Fruit fly (Drosophila melanogaster): ENCODE data around the gene Ziz.

Ziz gene

dm6 chr2L:7530437-7531091 lies 34.5 kb upstream of the Ziz start (continued):
- TF ChIP-seq CG17912 (GFP tag; optimal IDR thresholded peaks at IDR 0.05) (peak; percentile 90), gsb (GFP tag; IDR thresholded peaks at IDR 0.05) (peak; percentile 95), dmrt99B (tag; optimal IDR thresholded peaks at IDR 0.05) (peak; percentile 99), ken (GFP tag; IDR thresholded peaks at IDR 0.05) (peak; percentile 91), Fer1 (GFP tag; optimal IDR thresholded peaks at IDR 0.05) (peak; percentile 99), fd64A (GFP tag; optimal IDR thresholded peaks at IDR 0.05) (peak; percentile 93), vvl (GFP tag; IDR thresholded peaks at IDR 0.05) (peak; percentile 98), pb (GFP tag; optimal IDR thresholded peaks at IDR 0.05) (peak; percentile 77), nerfin-2 (GFP tag; IDR thresholded peaks at IDR 0.05; ENCODE audit: partially characterized antibody) (no peak; the same call in 1 of the 2 replicates), CG2712 (tag; optimal IDR thresholded peaks at IDR 0.05) (peak; percentile 99), CG1603 (tag; optimal IDR thresholded peaks at IDR 0.05) (peak; percentile 55), CHES-1-like (GFP tag; optimal IDR thresholded peaks at IDR 0.05) (peak; percentile 77), ro (GFP tag; IDR thresholded peaks at IDR 0.05) (peak; percentile 94), aop (GFP tag; IDR thresholded peaks at IDR 0.05) (peak; percentile 65; the same call in 1 of the 2 replicates), tap (tag; optimal IDR thresholded peaks at IDR 0.05) (peak; percentile 97), Dip2 (GFP tag; IDR thresholded peaks at IDR 0.05) (peak; percentile 76; the same call in 1 of the 2 replicates), GATAe (GFP tag; conservative IDR thresholded peaks at IDR 0.05) (peak; percentile 93), CrebB (tag; optimal IDR thresholded peaks at IDR 0.05) (peak; percentile 96), maf-S (GFP tag; optimal IDR thresholded peaks at IDR 0.05) (peak; percentile 76), Pdp1 (GFP tag; optimal IDR thresholded peaks at IDR 0.05) (peak; percentile 83 to 86), Fer2 (tag; optimal IDR thresholded peaks at IDR 0.05) (peak; percentile 98), CG12299 (tag; optimal IDR thresholded peaks at IDR 0.05) (peak; percentile 99), CG1832 (GFP tag; optimal IDR thresholded peaks at IDR 0.05) (peak; percentile 93), CG11723 (GFP tag; optimal IDR thresholded peaks at IDR 0.05) (peak; percentile 97), Fer3 (tag; optimal IDR thresholded peaks at IDR 0.05) (peak; percentile 98), Awh (GFP tag; IDR thresholded peaks at IDR 0.05) (peak; percentile 93), Oli (tag; optimal IDR thresholded peaks at IDR 0.05) (peak; percentile 99), CG31224 (GFP tag; IDR thresholded peaks at IDR 0.05) (peak; percentile 91), ind (GFP tag; optimal IDR thresholded peaks at IDR 0.05) (peak; percentile 98), CG4730 (GFP tag; IDR thresholded peaks at IDR 0.05) (peak; percentile 94), seq (GFP tag; IDR thresholded peaks at IDR 0.05) (peak; percentile 97), Ada2b (GFP tag; IDR thresholded peaks at IDR 0.05) (peak; percentile 96), cad (GFP tag; optimal IDR thresholded peaks at IDR 0.05) (no peak), crc (GFP tag; optimal IDR thresholded peaks at IDR 0.05) (peak; percentile 46), slbo (GFP tag; IDR thresholded peaks at IDR 0.05) (peak; percentile 97), CG8281 (tag; optimal IDR thresholded peaks at IDR 0.05) (peak; percentile 94), bigmax (GFP tag; optimal IDR thresholded peaks at IDR 0.05) (peak; percentile 63), CoRest (tag; optimal IDR thresholded peaks at IDR 0.05) (peak; percentile 99), CG9876 (GFP tag; optimal IDR thresholded peaks at IDR 0.05) (peak; percentile 63), Side (GFP tag; optimal IDR thresholded peaks at IDR 0.05) (peak; percentile 53), HLHmδ (GFP tag; optimal IDR thresholded peaks at IDR 0.05) (peak; percentile 45), CG11504 (tag; optimal IDR thresholded peaks at IDR 0.05) (peak; percentile 98), CG1024 (GFP tag; IDR thresholded peaks at IDR 0.05) (peak; percentile 90), chinmo (GFP tag; IDR thresholded peaks at IDR 0.05; ENCODE audit: partially characterized antibody) (0 out of 4 replicates have a peak, but pooled peaks have one; percentile 40), CG7786 (GFP tag; optimal IDR thresholded peaks at IDR 0.05) (peak; percentile 83), CG10565 (GFP tag; optimal IDR thresholded peaks at IDR 0.05) (peak; percentile 70), Bgb (GFP tag; IDR thresholded peaks at IDR 0.05; ENCODE audit: partially characterized antibody) (no peak), Sry-β (GFP tag; optimal IDR thresholded peaks at IDR 0.05) (peak; percentile 72), shn (GFP tag; optimal IDR thresholded peaks at IDR 0.05) (peak; percentile 76)

All from whole organism, embryonic.